Fruit fly (Drosophila melanogaster): ENCODE data around the gene SmE.
A peak's percentile ranks its signal among the peaks of the same experiment; 100 is the strongest.

DNA sequence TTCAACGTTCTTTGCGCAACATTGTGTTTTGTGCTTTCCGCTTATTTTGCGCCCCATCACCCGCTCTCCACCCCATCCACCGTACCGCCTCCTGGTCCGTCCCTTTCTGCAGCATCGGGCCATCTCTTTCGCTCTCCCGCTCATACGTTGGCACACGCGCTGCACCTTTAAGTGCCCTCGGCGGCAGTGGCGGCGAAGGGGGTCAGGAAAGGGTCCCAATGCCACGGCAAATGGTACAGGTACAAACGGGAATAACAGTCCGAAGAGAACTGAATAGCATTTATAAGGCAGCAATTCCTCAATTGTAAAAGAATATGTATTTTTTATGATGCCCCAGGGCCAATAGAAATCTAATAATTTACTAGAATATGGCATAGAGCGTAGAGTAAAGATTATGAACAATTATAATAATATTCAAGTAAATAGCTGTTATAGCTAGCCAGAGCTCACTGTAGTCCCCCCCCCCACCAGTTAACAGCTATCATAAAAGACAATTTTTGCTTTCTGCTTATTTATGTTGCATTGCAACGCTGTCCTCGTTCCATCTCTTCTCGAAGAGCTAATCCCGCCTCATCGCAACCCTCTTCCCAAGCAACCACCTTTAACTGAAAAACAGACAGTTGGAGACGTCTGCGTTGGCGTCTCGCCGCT lies 26.1 kb upstream of the SmE start:
- TF ChIP-seq Ets98B (GFP tag; IDR thresholded peaks at IDR 0.05) (no peak), CG32121 (GFP tag; IDR thresholded peaks at IDR 0.05) (no peak), CG15710 (tag; optimal IDR thresholded peaks at IDR 0.05) (peak; percentile 71), CG8301 (tag; optimal IDR thresholded peaks at IDR 0.05) (no peak), Pif1B (GFP tag; optimal IDR thresholded peaks at IDR 0.05) (no peak)

Data from whole organism, pupa.